Worm (Caenorhabditis elegans) whole organism, late embryonic: ENCODE results near the gene dcap-1.
A peak's percentile ranks its signal among the peaks of the same experiment; 100 is the strongest.

Experiments
- C08G9.2 ChIP-seq: sonication (generic microtip); optimal IDR thresholded peaks from 2 replicates; lab custom pipeline; 2016; ENCODE audit warnings: mild to moderate bottlenecking, missing genetic modification characterization, moderate library complexity, missing compliant biosample characterization
- C38D4.7 ChIP-seq: fragments of 200-800 bp; sonication (Bioruptor generic); optimal IDR thresholded peaks from 2 replicates; lab custom pipeline; 2018; ENCODE audit warnings: mild to moderate bottlenecking, missing genetic modification characterization, moderate library complexity, missing compliant biosample characterization
- F13H6.1 ChIP-seq: sonication (generic microtip); optimal IDR thresholded peaks from 2 replicates; lab custom pipeline; 2016; ENCODE audit warnings: missing genetic modification characterization, missing compliant biosample characterization
- K02D7.2 ChIP-seq: sonication (generic microtip); optimal IDR thresholded peaks from 2 replicates; lab custom pipeline; 2017; ENCODE audit warnings: mild to moderate bottlenecking, missing genetic modification characterization, missing compliant biosample characterization
- K09A11.1 ChIP-seq: sonication (generic microtip); optimal IDR thresholded peaks from 2 replicates; lab custom pipeline; 2017; ENCODE audit warnings: antibody characterized with exemption, mild to moderate bottlenecking, missing genetic modification characterization, missing compliant biosample characterization; ENCODE audit not compliant: insufficient read depth
- T23F11.4 ChIP-seq: fragments of 200-800 bp; sonication (Bioruptor generic); optimal IDR thresholded peaks from 2 replicates; lab custom pipeline; 2018; ENCODE audit warnings: mild to moderate bottlenecking, missing genetic modification characterization, missing compliant biosample characterization
- ahr-1 ChIP-seq: sonication (generic microtip); optimal IDR thresholded peaks from 2 replicates; lab custom pipeline; 2016; ENCODE audit warnings: missing genetic modification characterization, missing compliant biosample characterization
- ceh-18 ChIP-seq: sonication (generic microtip); optimal IDR thresholded peaks from 2 replicates; lab custom pipeline; 2016; ENCODE audit warnings: missing genetic modification characterization, missing compliant biosample characterization
- ceh-19 ChIP-seq: fragments of 200-800 bp; sonication (Bioruptor generic); optimal IDR thresholded peaks from 2 replicates; lab custom pipeline; 2018; ENCODE audit warnings: mild to moderate bottlenecking, missing genetic modification characterization, missing compliant biosample characterization
- ceh-2 ChIP-seq: sonication (generic microtip); optimal IDR thresholded peaks from 2 replicates; lab custom pipeline; 2016; ENCODE audit warnings: missing genotype, missing genetic modification characterization, missing compliant biosample characterization
- ceh-22 ChIP-seq: sonication (generic microtip); optimal IDR thresholded peaks from 2 replicates; lab custom pipeline; 2017; ENCODE audit warnings: missing biosample characterization, missing genetic modification characterization
- ceh-24 ChIP-seq: sonication (generic microtip); optimal IDR thresholded peaks from 2 replicates; lab custom pipeline; 2016; ENCODE audit warnings: mild to moderate bottlenecking, missing genetic modification characterization, missing compliant biosample characterization
- ceh-30 ChIP-seq: fragments of 150-350 bp; optimal IDR thresholded peaks from 2 replicates; lab custom pipeline; 2014; ENCODE audit warnings: missing biosample characterization, missing genetic modification characterization
- ceh-31 ChIP-seq: sonication (generic microtip); optimal IDR thresholded peaks from 2 replicates; lab custom pipeline; 2016; ENCODE audit warnings: missing genetic modification characterization, missing compliant biosample characterization
- ceh-34 ChIP-seq: sonication (generic microtip); optimal IDR thresholded peaks from 2 replicates; lab custom pipeline; 2016; ENCODE audit warnings: mild to moderate bottlenecking, missing genetic modification characterization, missing compliant biosample characterization
- ceh-6 ChIP-seq: fragments of 200-800 bp; sonication (Bioruptor generic); optimal IDR thresholded peaks from 2 replicates; lab custom pipeline; 2018; ENCODE audit warnings: mild to moderate bottlenecking, missing genetic modification characterization, missing compliant biosample characterization
- ceh-9 ChIP-seq: sonication (generic microtip); optimal IDR thresholded peaks from 2 replicates; lab custom pipeline; 2016; ENCODE audit warnings: mild to moderate bottlenecking, missing genetic modification characterization, inconsistent platforms, missing compliant biosample characterization
- che-1 ChIP-seq: sonication (generic microtip); optimal IDR thresholded peaks from 2 replicates; lab custom pipeline; 2016; ENCODE audit warnings: mild to moderate bottlenecking, missing genetic modification characterization, missing compliant biosample characterization
- dmd-4 ChIP-seq: sonication (generic microtip); optimal IDR thresholded peaks from 2 replicates; lab custom pipeline; 2016; ENCODE audit warnings: borderline replicate concordance, missing genetic modification characterization, missing compliant biosample characterization
- elt-2 ChIP-seq: sonication (generic microtip); optimal IDR thresholded peaks from 2 replicates; lab custom pipeline; 2016; ENCODE audit warnings: missing genetic modification reagents, missing genetic modification characterization, missing compliant biosample characterization
- elt-4 ChIP-seq: sonication (generic microtip); optimal IDR thresholded peaks from 2 replicates; lab custom pipeline; 2016; ENCODE audit warnings: missing genetic modification characterization, missing compliant biosample characterization
- ets-4 ChIP-seq: sonication (generic microtip); optimal IDR thresholded peaks from 2 replicates; lab custom pipeline; 2016; ENCODE audit warnings: missing genetic modification characterization, missing compliant biosample characterization
- eyg-1 ChIP-seq: sonication (generic microtip); optimal IDR thresholded peaks from 2 replicates; lab custom pipeline; 2016; ENCODE audit warnings: missing genotype, missing genetic modification characterization, missing compliant biosample characterization
- fkh-10 ChIP-seq: fragments of 150-350 bp; optimal IDR thresholded peaks from 2 replicates; lab custom pipeline; 2014; ENCODE audit warnings: missing biosample characterization, missing genetic modification reagents, missing genetic modification characterization
- fkh-6 ChIP-seq: sonication (generic microtip); optimal IDR thresholded peaks from 2 replicates; lab custom pipeline; 2016; ENCODE audit warnings: missing genetic modification characterization, missing compliant biosample characterization
- gmeb-2 ChIP-seq: sonication (generic microtip); optimal IDR thresholded peaks from 2 replicates; lab custom pipeline; 2016; ENCODE audit warnings: missing genetic modification characterization, inconsistent platforms, missing compliant biosample characterization
- hlh-13 ChIP-seq: fragments of 200-800 bp; sonication (Bioruptor generic); optimal IDR thresholded peaks from 2 replicates; lab custom pipeline; 2018; ENCODE audit warnings: mild to moderate bottlenecking, missing genetic modification characterization, missing compliant biosample characterization
- hlh-30 ChIP-seq: sonication (generic microtip); optimal IDR thresholded peaks from 2 replicates; lab custom pipeline; 2017; ENCODE audit warnings: antibody characterized with exemption, missing genetic modification characterization, missing compliant biosample characterization; ENCODE audit not compliant: insufficient read depth
- lin-11 ChIP-seq: fragments of 200-800 bp; sonication (Bioruptor generic); optimal IDR thresholded peaks from 2 replicates; lab custom pipeline; 2018; ENCODE audit warnings: mild to moderate bottlenecking, missing genetic modification characterization, missing compliant biosample characterization
- madf-2 ChIP-seq: sonication (generic microtip); optimal IDR thresholded peaks from 2 replicates; lab custom pipeline; 2017; ENCODE audit warnings: missing genetic modification characterization, missing compliant biosample characterization
- mec-3 ChIP-seq: sonication (generic microtip); optimal IDR thresholded peaks from 2 replicates; lab custom pipeline; 2016; ENCODE audit warnings: borderline replicate concordance, missing genetic modification characterization, missing compliant biosample characterization
- nhr-11 ChIP-seq: fragments of 150-350 bp; optimal IDR thresholded peaks from 2 replicates; lab custom pipeline; 2014; ENCODE audit warnings: missing biosample characterization, missing genetic modification characterization
- nhr-232 ChIP-seq: sonication (generic microtip); optimal IDR thresholded peaks from 2 replicates; lab custom pipeline; 2016; ENCODE audit warnings: missing genetic modification characterization, missing compliant biosample characterization
- npax-4 ChIP-seq: sonication (generic microtip); optimal IDR thresholded peaks from 2 replicates; lab custom pipeline; 2016; ENCODE audit warnings: missing genetic modification characterization, missing compliant biosample characterization
- odd-2 ChIP-seq: sonication (generic microtip); optimal IDR thresholded peaks from 2 replicates; lab custom pipeline; 2017; ENCODE audit warnings: antibody characterized with exemption, mild to moderate bottlenecking, missing genetic modification characterization, missing compliant biosample characterization
- pat-9 ChIP-seq: fragments of 200-800 bp; sonication (Bioruptor generic); optimal IDR thresholded peaks from 2 replicates; lab custom pipeline; 2018; ENCODE audit warnings: mild to moderate bottlenecking, missing genetic modification characterization, moderate library complexity, missing compliant biosample characterization
- pax-1 ChIP-seq: fragments of 150-350 bp; optimal IDR thresholded peaks from 2 replicates; lab custom pipeline; 2014; ENCODE audit warnings: missing biosample characterization, missing genetic modification characterization
- pha-2 ChIP-seq: sonication (generic microtip); optimal IDR thresholded peaks from 2 replicates; lab custom pipeline; 2017; ENCODE audit warnings: mild to moderate bottlenecking, missing genetic modification characterization, missing compliant biosample characterization
- pqm-1 ChIP-seq: sonication (generic microtip); optimal IDR thresholded peaks from 2 replicates; lab custom pipeline; 2016; ENCODE audit warnings: missing genetic modification characterization, missing compliant biosample characterization
- pros-1 ChIP-seq: fragments of 150-350 bp; optimal IDR thresholded peaks from 2 replicates; lab custom pipeline; 2014; ENCODE audit warnings: missing biosample characterization, missing genetic modification reagents, missing genetic modification characterization
- rnt-1 ChIP-seq: sonication (generic microtip); optimal IDR thresholded peaks from 2 replicates; lab custom pipeline; 2016; ENCODE audit warnings: missing genetic modification characterization, missing compliant biosample characterization
- sdc-2 ChIP-seq: sonication (generic microtip); optimal IDR thresholded peaks from 2 replicates; lab custom pipeline; 2016; ENCODE audit warnings: missing genotype, missing genetic modification characterization, missing compliant biosample characterization
- sox-4 ChIP-seq: sonication (generic microtip); optimal IDR thresholded peaks from 2 replicates; lab custom pipeline; 2017; ENCODE audit warnings: mild to moderate bottlenecking, missing genetic modification characterization, inconsistent platforms, missing compliant biosample characterization
- syd-9 ChIP-seq: sonication (generic microtip); optimal IDR thresholded peaks from 2 replicates; lab custom pipeline; 2016; ENCODE audit warnings: mild to moderate bottlenecking, missing genetic modification characterization, moderate library complexity, missing compliant biosample characterization
- ttx-3 ChIP-seq: sonication (generic microtip); optimal IDR thresholded peaks from 2 replicates; lab custom pipeline; 2016; ENCODE audit warnings: missing genetic modification reagents, missing genetic modification characterization, missing compliant biosample characterization
- unc-42 ChIP-seq: sonication (generic microtip); optimal IDR thresholded peaks from 2 replicates; lab custom pipeline; 2016; ENCODE audit warnings: missing genotype, missing genetic modification characterization, missing compliant biosample characterization
- unc-55 ChIP-seq: sonication (generic microtip); optimal IDR thresholded peaks from 2 replicates; lab custom pipeline; 2017; ENCODE audit warnings: missing biosample characterization, missing genetic modification reagents, missing genetic modification characterization
- unc-86 ChIP-seq: sonication (generic microtip); optimal IDR thresholded peaks from 2 replicates; lab custom pipeline; 2016; ENCODE audit warnings: missing genetic modification characterization, missing compliant biosample characterization
- ztf-16 ChIP-seq: sonication (generic microtip); optimal IDR thresholded peaks from 2 replicates; lab custom pipeline; 2017; ENCODE audit warnings: missing genetic modification characterization, missing compliant biosample characterization

The dcap-1 gene

DNA sequence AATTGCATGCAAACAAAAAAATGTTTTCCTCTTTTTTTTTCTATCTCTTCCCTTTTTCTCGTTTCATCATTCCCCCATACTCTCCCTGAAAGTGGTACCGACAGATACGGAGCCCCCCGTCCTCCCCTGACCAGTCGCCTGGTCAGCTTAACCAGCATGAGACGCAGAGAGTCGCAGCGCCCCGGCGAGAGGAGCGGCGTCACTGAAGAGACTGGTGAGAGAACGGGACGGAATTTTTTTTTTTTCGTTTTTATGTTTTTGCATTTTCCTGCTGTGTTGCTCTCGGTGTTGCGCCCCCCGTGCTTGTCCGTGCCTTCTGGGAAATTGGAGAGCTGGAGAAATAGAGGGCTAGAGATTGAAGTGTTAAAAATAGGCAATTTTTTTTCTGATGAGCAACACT lies 15.8 kb upstream of the dcap-1 start (continued):
- TF ChIP-seq fkh-10 (GFP tag; lab: Kevin White, UChicago) (no peak), ttx-3 (tag; lab: Kevin White, UChicago) (no peak), elt-2 (tag; lab: Kevin White, UChicago) (no peak), unc-55 (no peak), T23F11.4 (GFP tag; lab: Kevin White, UChicago) (no peak)

ce11 chrIV:1068730-1069244 lies 14.2 kb upstream of the dcap-1 start:
- no peak for TF ChIP-seq ceh-24

DNA sequence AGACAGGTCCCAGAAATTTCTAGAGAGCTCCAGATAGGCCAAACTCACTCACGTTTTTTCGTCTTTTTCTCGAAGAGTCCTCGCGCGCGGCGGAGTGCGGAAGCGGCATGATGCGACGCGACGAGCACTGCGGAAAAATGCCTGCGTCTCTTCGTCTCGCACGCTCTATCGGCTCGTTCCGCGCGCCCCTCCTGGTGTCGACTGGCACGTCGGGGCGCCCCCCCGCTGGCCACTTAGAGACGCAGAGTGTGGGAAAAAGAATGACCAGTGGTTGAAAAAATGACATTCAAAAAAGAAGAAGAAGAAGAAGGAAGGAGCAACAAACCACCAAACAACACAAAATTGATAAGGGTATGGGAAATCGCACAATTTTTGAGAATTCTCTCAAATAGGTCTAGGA lies 12.8 kb upstream of the dcap-1 start, which contains the start of gene znf-782:
TSS of gene znf-782 (minus strand) at position 96 of the 400 bp plus-strand sequence.
- TF ChIP-seq ceh-22 (tag; lab: Kevin White, UChicago) = no peak
- no peak for TF ChIP-seq sox-4 (tag; lab: Kevin White, UChicago)
- no peak for TF ChIP-seq madf-2 (tag; lab: Kevin White, UChicago)
- no peak for TF ChIP-seq syd-9 (tag; lab: Kevin White, UChicago)
- no peak for TF ChIP-seq ahr-1 (tag; lab: Kevin White, UChicago)
- TF ChIP-seq ceh-9 (tag; lab: Kevin White, UChicago) = no peak
- no peak for TF ChIP-seq ztf-16 (tag; lab: Kevin White, UChicago)
- TF ChIP-seq K02D7.2 (tag; lab: Kevin White, UChicago) = no peak
- TF ChIP-seq pha-2 = no peak
- no peak for TF ChIP-seq pros-1 (tag; lab: Kevin White, UChicago)
- TF ChIP-seq unc-86 = no peak
- TF ChIP-seq elt-4 (tag; lab: Kevin White, UChicago) = no peak
- TF ChIP-seq hlh-13 (GFP tag; lab: Kevin White, UChicago) = no peak
- peak; percentile 35 for TF ChIP-seq ceh-2 (tag; lab: Kevin White, UChicago)
- peak; percentile 39 for TF ChIP-seq ceh-19 (GFP tag; lab: Kevin White, UChicago)
- TF ChIP-seq lin-11 (tag; lab: Kevin White, UChicago) = no peak
- peak; percentile 51 for TF ChIP-seq ets-4
- no peak for TF ChIP-seq elt-2 (tag; lab: Kevin White, UChicago)
- TF ChIP-seq unc-42 (tag; lab: Kevin White, UChicago) = peak; percentile 20
- no peak for TF ChIP-seq ceh-30 (tag; lab: Kevin White, UChicago)
- TF ChIP-seq ceh-24 = no peak
- no peak for TF ChIP-seq odd-2 (tag; lab: Kevin White, UChicago)
- peak; percentile 43 for TF ChIP-seq ceh-31 (tag; lab: Kevin White, UChicago)
- TF ChIP-seq nhr-11 (tag; lab: Kevin White, UChicago) = no peak
- TF ChIP-seq ceh-18 (tag; lab: Kevin White, UChicago) = no peak
- peak; percentile 75 for TF ChIP-seq ceh-34 (tag; lab: Kevin White, UChicago)
- peak; percentile 50 for TF ChIP-seq C08G9.2 (tag; lab: Kevin White, UChicago)
- no peak for TF ChIP-seq C38D4.7 (GFP tag; lab: Kevin White, UChicago)
- TF ChIP-seq hlh-30 (tag; lab: Kevin White, UChicago) = no peak
- TF ChIP-seq sdc-2 (tag; lab: Kevin White, UChicago) = peak; percentile 2
- no peak for TF ChIP-seq K09A11.1 (tag; lab: Kevin White, UChicago)
- TF ChIP-seq eyg-1 (tag; lab: Kevin White, UChicago) = no peak
- no peak for TF ChIP-seq mec-3 (tag; lab: Kevin White, UChicago)
- no peak for TF ChIP-seq dmd-4 (tag; lab: Kevin White, UChicago)
- peak; percentile 20 for TF ChIP-seq rnt-1 (tag; lab: Kevin White, UChicago)
- no peak for TF ChIP-seq pat-9
- TF ChIP-seq fkh-6 (tag; lab: Kevin White, UChicago) = no peak
- no peak for TF ChIP-seq nhr-232
- TF ChIP-seq che-1 (tag; lab: Kevin White, UChicago) = no peak
- no peak for TF ChIP-seq unc-55
- TF ChIP-seq ceh-6 = no peak
- no peak for TF ChIP-seq npax-4
- TF ChIP-seq gmeb-2 (tag; lab: Kevin White, UChicago) = no peak
- no peak for TF ChIP-seq pax-1 (tag; lab: Kevin White, UChicago)
- TF ChIP-seq F13H6.1 (tag; lab: Kevin White, UChicago) = peak; percentile 68
- TF ChIP-seq pqm-1 (tag; lab: Kevin White, UChicago) = no peak
